Fruit fly (Drosophila melanogaster) whole organism, embryonic: Measurements from ENCODE around the gene CG33796.

Experiments used
- Ada2b ChIP-seq: fragments of 200-800 bp; sonication (Bioruptor generic); IDR thresholded peaks from 2 replicates; pipeline ENCODE4 v1.3.6; 2022; ENCODE audit warnings: missing biosample characterization, missing genetic modification characterization
- Atf6 ChIP-seq: fragments of 200-800 bp; sonication (Bioruptor generic); IDR thresholded peaks from 2 replicates; pipeline ENCODE4 v1.3.6; 2022; ENCODE audit warnings: missing biosample characterization, missing genetic modification characterization
- B-H2 ChIP-seq: fragments of 200-800 bp; sonication (Bioruptor generic); optimal IDR thresholded peaks from 2 replicates; lab custom pipeline; 2018; ENCODE audit warnings: missing biosample characterization, mild to moderate bottlenecking, missing genetic modification characterization
- CG1024 ChIP-seq: fragments of 200-800 bp; sonication (Bioruptor generic); IDR thresholded peaks from 2 replicates; pipeline ENCODE4 v1.3.6; 2022; ENCODE audit warnings: missing biosample characterization, missing genetic modification characterization
- CG10979 ChIP-seq: fragments of 200-800 bp; sonication (Bioruptor generic); optimal IDR thresholded peaks from 2 replicates; lab custom pipeline; 2018; ENCODE audit warnings: missing biosample characterization, mild to moderate bottlenecking, missing genetic modification characterization, moderate library complexity
- CG11398 ChIP-seq: fragments of 200-800 bp; sonication (Bioruptor generic); optimal IDR thresholded peaks from 2 replicates; lab custom pipeline; 2016; ENCODE audit warnings: missing biosample characterization, missing genetic modification characterization
- CG11696 ChIP-seq: fragments of 200-800 bp; sonication (Bioruptor generic); IDR thresholded peaks from 2 replicates; pipeline ENCODE4 v1.3.6; 2022; ENCODE audit warnings: missing biosample characterization, missing genetic modification characterization
- CG16813 ChIP-seq: fragments of 200-800 bp; sonication (Bioruptor generic); IDR thresholded peaks from 3 replicates; pipeline ENCODE4 v1.3.6; 2022; ENCODE audit warnings: missing biosample characterization, missing genetic modification characterization; ENCODE audit not compliant: partially characterized antibody
- CG17328 ChIP-seq: fragments of 200-800 bp; sonication (Bioruptor generic); IDR thresholded peaks from 2 replicates; pipeline ENCODE4 v1.3.6; 2022; ENCODE audit warnings: missing biosample characterization, missing genetic modification characterization
- CG17612 ChIP-seq: fragments of 200-800 bp; sonication (Bioruptor generic); IDR thresholded peaks from 2 replicates; pipeline ENCODE4 v1.3.6; 2022; ENCODE audit warnings: missing biosample characterization, missing genetic modification characterization
- CG18011 ChIP-seq: fragments of 200-800 bp; sonication (Bioruptor generic); optimal IDR thresholded peaks from 2 replicates; lab custom pipeline; 2017; ENCODE audit warnings: missing biosample characterization, missing genetic modification characterization, mild to moderate bottlenecking, moderate library complexity, missing genotype
- CG18476 ChIP-seq: fragments of 200-800 bp; sonication (Bioruptor generic); optimal IDR thresholded peaks from 2 replicates; lab custom pipeline; 2016; ENCODE audit warnings: missing biosample characterization, mild to moderate bottlenecking, missing genetic modification characterization
- CG3065 ChIP-seq: fragments of 200-800 bp; sonication (Bioruptor generic); optimal IDR thresholded peaks from 2 replicates; lab custom pipeline; 2016; ENCODE audit warnings: missing biosample characterization, missing genetic modification characterization
- CG32532 ChIP-seq: fragments of 200-800 bp; sonication (Bioruptor generic); IDR thresholded peaks from 2 replicates; pipeline ENCODE4 v1.3.6; 2022; ENCODE audit warnings: missing biosample characterization, missing genetic modification characterization
- CG4328 ChIP-seq: fragments of 200-800 bp; sonication (Bioruptor generic); optimal IDR thresholded peaks from 3 replicates; lab custom pipeline; 2017; ENCODE audit warnings: missing biosample characterization, missing genetic modification reagents, missing genetic modification characterization
- CG5245 ChIP-seq: fragments of 200-800 bp; sonication (Bioruptor generic); optimal IDR thresholded peaks from 3 replicates; lab custom pipeline; 2016; ENCODE audit warnings: missing biosample characterization, missing genetic modification characterization
- CG5953 ChIP-seq: fragments of 200-800 bp; sonication (Bioruptor generic); IDR thresholded peaks from 2 replicates; pipeline ENCODE4 v1.3.6; 2022; ENCODE audit warnings: missing biosample characterization, missing genetic modification characterization
- CG9437 ChIP-seq: fragments of 200-800 bp; sonication (Bioruptor generic); optimal IDR thresholded peaks from 2 replicates; lab custom pipeline; 2018; ENCODE audit warnings: missing biosample characterization, mild to moderate bottlenecking, missing genetic modification characterization
- CG9797 ChIP-seq: fragments of 200-800 bp; sonication (Bioruptor generic); optimal IDR thresholded peaks from 3 replicates; lab custom pipeline; 2018; ENCODE audit warnings: missing biosample characterization, mild to moderate bottlenecking, missing genetic modification characterization
- Camta ChIP-seq: fragments of 200-800 bp; sonication (Bioruptor generic); optimal IDR thresholded peaks from 2 replicates; lab custom pipeline; 2016; ENCODE audit warnings: missing biosample characterization, missing genetic modification characterization
- Dref ChIP-seq: fragments of 200-800 bp; sonication (Bioruptor generic); IDR thresholded peaks from 2 replicates; pipeline ENCODE4 v1.3.6; 2022; ENCODE audit warnings: missing biosample characterization, missing genetic modification characterization
- Eip74EF ChIP-seq, 2 experiments: fragments of 200-800 bp in 1 of 2; fragments of >200 bp in 1 of 2; sonication (Bioruptor generic) in 1 of 2; optimal IDR thresholded peaks; 2 replicates each; lab custom pipeline; 2017 to 2019; ENCODE audit warnings: missing biosample characterization in 2 of 2, missing genetic modification characterization in 2 of 2, mild to moderate bottlenecking in 1 of 2, moderate library complexity in 1 of 2
- Fer3 ChIP-seq: fragments of 200-800 bp; sonication (Bioruptor generic); optimal IDR thresholded peaks from 2 replicates; lab custom pipeline; 2018; ENCODE audit warnings: missing biosample characterization, mild to moderate bottlenecking, missing genetic modification characterization, moderate library complexity
- Gsc ChIP-seq: fragments of 200-800 bp; sonication (Bioruptor generic); IDR thresholded peaks from 2 replicates; pipeline ENCODE4 v1.3.6; 2022; ENCODE audit warnings: missing biosample characterization, missing genetic modification characterization
- HLH3B ChIP-seq: fragments of 200-800 bp; sonication (Bioruptor generic); IDR thresholded peaks from 2 replicates; pipeline ENCODE4 v1.3.6; 2022; ENCODE audit warnings: missing biosample characterization, missing genetic modification characterization
- Hr78 ChIP-seq, 2 experiments: fragments of 200-800 bp in 1 of 2; fragments of >200 bp in 1 of 2; sonication (Bioruptor generic) in 1 of 2; optimal IDR thresholded peaks; 2 replicates each; lab custom pipeline; 2017 to 2019; ENCODE audit warnings: missing biosample characterization in 2 of 2, missing genetic modification characterization in 2 of 2, mild to moderate bottlenecking in 1 of 2, moderate library complexity in 1 of 2
- NC2α ChIP-seq: fragments of 200-800 bp; sonication (Bioruptor generic); optimal IDR thresholded peaks from 2 replicates; lab custom pipeline; 2016; ENCODE audit warnings: missing biosample characterization, missing genetic modification characterization
- Taf1 ChIP-seq: fragments of 200-800 bp; sonication (Bioruptor generic); IDR thresholded peaks from 2 replicates; pipeline ENCODE4 v1.3.6; 2022; ENCODE audit warnings: missing biosample characterization, missing genetic modification characterization
- bcd ChIP-seq: fragments of 200-800 bp; sonication (Bioruptor generic); optimal IDR thresholded peaks from 2 replicates; lab custom pipeline; 2017; ENCODE audit warnings: missing biosample characterization, mild to moderate bottlenecking, missing genetic modification characterization
- br ChIP-seq: fragments of >200 bp; optimal IDR thresholded peaks from 2 replicates; lab custom pipeline; 2017
- corto ChIP-seq: fragments of 200-800 bp; sonication (Bioruptor generic); optimal IDR thresholded peaks from 2 replicates; lab custom pipeline; 2016; ENCODE audit warnings: missing biosample characterization, mild to moderate bottlenecking, missing genetic modification characterization, moderate library complexity
- dmrt99B ChIP-seq: fragments of 200-800 bp; sonication (Bioruptor generic); optimal IDR thresholded peaks from 2 replicates; lab custom pipeline; 2018; ENCODE audit warnings: missing biosample characterization, mild to moderate bottlenecking, missing genetic modification characterization, moderate library complexity
- dpn ChIP-seq, 2 experiments: fragments of 200-800 bp; sonication (Bioruptor generic); optimal IDR thresholded peaks; 3 replicates each; lab custom pipeline; 2016; ENCODE audit warnings: missing biosample characterization in 2 of 2, missing genetic modification characterization in 2 of 2
- ewg ChIP-seq: fragments of 200-800 bp; sonication (Bioruptor generic); optimal IDR thresholded peaks from 3 replicates; lab custom pipeline; 2017; ENCODE audit warnings: mild to moderate bottlenecking, missing biosample characterization, missing genetic modification reagents, missing genetic modification characterization
- hb ChIP-seq: fragments of 200-800 bp; sonication (Bioruptor generic); IDR thresholded peaks from 3 replicates; pipeline ENCODE4 v1.3.6; 2022; ENCODE audit warnings: missing biosample characterization, missing genetic modification characterization; ENCODE audit not compliant: partially characterized antibody
- hbn ChIP-seq: fragments of 200-800 bp; sonication (Bioruptor generic); IDR thresholded peaks from 2 replicates; pipeline ENCODE4 v1.3.6; 2022; ENCODE audit warnings: missing biosample characterization, missing genetic modification characterization; ENCODE audit not compliant: partially characterized antibody
- ind ChIP-seq: fragments of 200-800 bp; sonication (Bioruptor generic); optimal IDR thresholded peaks from 3 replicates; lab custom pipeline; 2016; ENCODE audit warnings: missing biosample characterization, missing genetic modification characterization
- lilli ChIP-seq: fragments of 200-800 bp; sonication (Bioruptor generic); optimal IDR thresholded peaks from 3 replicates; lab custom pipeline; 2016; ENCODE audit warnings: missing biosample characterization, missing genetic modification characterization
- mam ChIP-seq: fragments of 200-800 bp; sonication (Bioruptor generic); optimal IDR thresholded peaks from 3 replicates; lab custom pipeline; 2016; ENCODE audit warnings: missing biosample characterization, missing genetic modification characterization
- nerfin-1 ChIP-seq: fragments of 200-800 bp; sonication (Bioruptor generic); optimal IDR thresholded peaks from 3 replicates; lab custom pipeline; 2019; ENCODE audit warnings: missing biosample characterization, mild to moderate bottlenecking, missing genetic modification characterization, moderate library complexity
- peb ChIP-seq: fragments of 200-800 bp; sonication (Bioruptor generic); IDR thresholded peaks from 2 replicates; pipeline ENCODE4 v1.3.6; 2022; ENCODE audit warnings: missing biosample characterization, missing genetic modification characterization
- phol ChIP-seq: fragments of 200-800 bp; sonication (Bioruptor generic); optimal IDR thresholded peaks from 3 replicates; lab custom pipeline; 2018; ENCODE audit warnings: missing biosample characterization, mild to moderate bottlenecking, missing genetic modification characterization, moderate library complexity
- salm ChIP-seq: fragments of 200-800 bp; sonication (Bioruptor generic); optimal IDR thresholded peaks from 2 replicates; lab custom pipeline; 2018; ENCODE audit warnings: missing biosample characterization, mild to moderate bottlenecking, missing genetic modification characterization
- sens-2 ChIP-seq: fragments of 200-800 bp; sonication (Bioruptor generic); IDR thresholded peaks from 2 replicates; pipeline ENCODE4 v1.3.6; 2022; ENCODE audit warnings: missing biosample characterization, missing genetic modification characterization
- seq ChIP-seq: fragments of 200-800 bp; sonication (Bioruptor generic); IDR thresholded peaks from 2 replicates; pipeline ENCODE4 v1.3.6; 2022; ENCODE audit warnings: missing biosample characterization, missing genetic modification characterization
- sim ChIP-seq: fragments of 200-800 bp; sonication (Bioruptor generic); IDR thresholded peaks from 2 replicates; pipeline ENCODE4 v1.3.6; 2022; ENCODE audit warnings: missing biosample characterization, missing genetic modification characterization
- stc ChIP-seq: fragments of 200-800 bp; sonication (Bioruptor generic); IDR thresholded peaks from 2 replicates; pipeline ENCODE4 v1.3.6; 2022; ENCODE audit warnings: missing biosample characterization, missing genetic modification characterization
- tin ChIP-seq: fragments of 200-800 bp; sonication (Bioruptor generic); optimal IDR thresholded peaks from 3 replicates; lab custom pipeline; 2016; ENCODE audit warnings: missing biosample characterization, missing genetic modification characterization
- twi ChIP-seq: fragments of 200-800 bp; optimal IDR thresholded peaks from 2 replicates; lab custom pipeline; 2019; ENCODE audit warnings: missing biosample characterization, mild to moderate bottlenecking, missing genetic modification characterization, moderate library complexity
- usp ChIP-seq: fragments of >200 bp; optimal IDR thresholded peaks from 2 replicates; lab custom pipeline; 2017; ENCODE audit warnings: missing biosample characterization, missing genetic modification characterization

Gene CG33796

dm6 chr3L:16149418-16150160 is 20.3 kb downstream of the CG33796 start (continued):
- TF ChIP-seq CG16813 (GFP tag; lab: Robert Waterston, UW) (no peak), salm (tag; lab: Kevin White, UChicago) (no peak), CG9797 (GFP tag; lab: Kevin White, UChicago) (no peak), CG32532 (GFP tag; lab: Robert Waterston, UW) (peak; percentile 37), lilli (peak; percentile 33), nerfin-1 (tag; lab: Kevin White, UChicago) (no peak), CG11696 (GFP tag; lab: Robert Waterston, UW) (no peak), CG9437 (peak; percentile 53), tin (GFP tag; lab: Kevin White, UChicago) (no peak), phol (tag; lab: Kevin White, UChicago) (peak; percentile 29), Fer3 (peak; percentile 17), CG5953 (GFP tag; lab: Robert Waterston, UW) (no peak), Taf1 (GFP tag; lab: Robert Waterston, UW) (no peak), CG10979 (tag; lab: Kevin White, UChicago) (no peak), CG4328 (GFP tag; lab: Kevin White, UChicago) (peak; percentile 27), mam (GFP tag; lab: Kevin White, UChicago) (peak; percentile 22), br (lab: Kevin White, UChicago) (no peak), corto (GFP tag; lab: Kevin White, UChicago) (no peak), CG1024 (GFP tag; lab: Robert Waterston, UW) (no peak), peb (no peak), CG17328 (GFP tag; lab: Robert Waterston, UW) (no peak; the same call in 1 of the 2 replicates), Dref (GFP tag; lab: Robert Waterston, UW) (no peak), Hr78 (GFP tag; optimal IDR thresholded peaks at IDR 0.05; lab: Kevin White, UChicago) (no peak), CG5245 (GFP tag; lab: Kevin White, UChicago) (no peak), CG17612 (GFP tag; lab: Robert Waterston, UW) (no peak), CG18476 (no peak), dmrt99B (tag; lab: Kevin White, UChicago) (peak; percentile 54), bcd (peak; percentile 29), twi (tag; lab: Kevin White, UChicago) (no peak), sim (GFP tag; lab: Robert Waterston, UW) (no peak), Ada2b (no peak), NC2α (GFP tag; lab: Kevin White, UChicago) (no peak), stc (GFP tag; lab: Robert Waterston, UW) (no peak), usp (GFP tag; lab: Kevin White, UChicago) (no peak), Atf6 (GFP tag; lab: Robert Waterston, UW) (no peak), Gsc (GFP tag; lab: Robert Waterston, UW) (no peak), sens-2 (GFP tag; lab: Robert Waterston, UW) (no peak), hbn (GFP tag; lab: Robert Waterston, UW) (no peak), Camta (GFP tag; lab: Kevin White, UChicago) (no peak), CG3065 (GFP tag; lab: Kevin White, UChicago) (no peak), seq (GFP tag; lab: Robert Waterston, UW) (0 out of 2 replicates have a peak, but pooled peaks have one; percentile 26), hb (GFP tag; lab: Robert Waterston, UW) (no peak), HLH3B (GFP tag; lab: Robert Waterston, UW) (no peak), CG11398 (GFP tag; lab: Kevin White, UChicago) (no peak), ind (GFP tag; lab: Kevin White, UChicago) (no peak), B-H2 (GFP tag; lab: Kevin White, UChicago) (no peak), CG18011 (no peak), dpn (GFP tag; optimal IDR thresholded peaks at IDR 0.05; lab: Kevin White, UChicago) (peak; percentile 8 to 35), Eip74EF (GFP tag; optimal IDR thresholded peaks at IDR 0.05; lab: Kevin White, UChicago) (no peak), ewg (GFP tag; lab: Kevin White, UChicago) (no peak)
